Worm (Caenorhabditis elegans): ENCODE results near the gene osm-6.

ce11 chrV:11949509-11950117 is 22.4 kb upstream of the osm-6 start:
- TF ChIP-seq snpc-4 (tag; optimal IDR thresholded peaks at IDR 0.05): no peak
- no peak for TF ChIP-seq nhr-76 (tag; optimal IDR thresholded peaks at IDR 0.05)
- no peak for TF ChIP-seq egl-27 (tag; optimal IDR thresholded peaks at IDR 0.05)
- TF ChIP-seq nhr-12 (tag; optimal IDR thresholded peaks at IDR 0.05): no peak
- TF ChIP-seq lin-39 (tag; optimal IDR thresholded peaks at IDR 0.05): no peak
- TF ChIP-seq blmp-1 (tag; optimal IDR thresholded peaks at IDR 0.05): peak; percentile 41
- TF ChIP-seq ceh-8 (GFP tag; optimal IDR thresholded peaks at IDR 0.05): no peak
- no peak for TF ChIP-seq sptf-1 (tag; optimal IDR thresholded peaks at IDR 0.05)
- no peak for TF ChIP-seq aha-1 (tag; optimal IDR thresholded peaks at IDR 0.05)
- TF ChIP-seq ztf-11 (tag; optimal IDR thresholded peaks at IDR 0.05): no peak
- no peak for TF ChIP-seq unc-130 (tag; optimal IDR thresholded peaks at IDR 0.05)

Data from whole organism, L1 larva.